Worm (Caenorhabditis elegans): ENCODE measurements around the gene C42D8.9.

- TF ChIP-seq dao-5 (tag; optimal IDR thresholded peaks at IDR 0.05) (no peak), him-1 (tag; optimal IDR thresholded peaks at IDR 0.05) (no peak), W03F9.2 (tag; optimal IDR thresholded peaks at IDR 0.05) (no peak)
Measured at ce11 chrX:5109130-5109529, 2.3 kb upstream of the C42D8.9 start, which contains the start of gene C42D8.1.

Measured in whole organism, L4/young adult.